Worm (Caenorhabditis elegans) whole organism, late embryonic: ENCODE results near the gene ggtb-1.

Source experiments
- C08G9.2 ChIP-seq: sonication (generic microtip); optimal IDR thresholded peaks from 2 replicates; lab custom pipeline; 2016; ENCODE audit warnings: mild to moderate bottlenecking, missing genetic modification characterization, moderate library complexity, missing compliant biosample characterization
- K02D7.2 ChIP-seq: sonication (generic microtip); optimal IDR thresholded peaks from 2 replicates; lab custom pipeline; 2017; ENCODE audit warnings: mild to moderate bottlenecking, missing genetic modification characterization, missing compliant biosample characterization
- K09A11.1 ChIP-seq: sonication (generic microtip); optimal IDR thresholded peaks from 2 replicates; lab custom pipeline; 2017; ENCODE audit warnings: antibody characterized with exemption, mild to moderate bottlenecking, missing genetic modification characterization, missing compliant biosample characterization; ENCODE audit not compliant: insufficient read depth
- T23F11.4 ChIP-seq: fragments of 200-800 bp; sonication (Bioruptor generic); optimal IDR thresholded peaks from 2 replicates; lab custom pipeline; 2018; ENCODE audit warnings: mild to moderate bottlenecking, missing genetic modification characterization, missing compliant biosample characterization
- ahr-1 ChIP-seq: sonication (generic microtip); optimal IDR thresholded peaks from 2 replicates; lab custom pipeline; 2016; ENCODE audit warnings: missing genetic modification characterization, missing compliant biosample characterization
- ama-1 ChIP-seq: fragments of 150-350 bp; optimal IDR thresholded peaks from 2 replicates; lab custom pipeline; 2014
- ceh-18 ChIP-seq: sonication (generic microtip); optimal IDR thresholded peaks from 2 replicates; lab custom pipeline; 2016; ENCODE audit warnings: missing genetic modification characterization, missing compliant biosample characterization
- ceh-2 ChIP-seq: sonication (generic microtip); optimal IDR thresholded peaks from 2 replicates; lab custom pipeline; 2016; ENCODE audit warnings: missing genotype, missing genetic modification characterization, missing compliant biosample characterization
- ceh-24 ChIP-seq: sonication (generic microtip); optimal IDR thresholded peaks from 2 replicates; lab custom pipeline; 2016; ENCODE audit warnings: mild to moderate bottlenecking, missing genetic modification characterization, missing compliant biosample characterization
- ceh-30 ChIP-seq: fragments of 150-350 bp; optimal IDR thresholded peaks from 2 replicates; lab custom pipeline; 2014; ENCODE audit warnings: missing biosample characterization, missing genetic modification characterization
- ceh-31 ChIP-seq: sonication (generic microtip); optimal IDR thresholded peaks from 2 replicates; lab custom pipeline; 2016; ENCODE audit warnings: missing genetic modification characterization, missing compliant biosample characterization
- ceh-34 ChIP-seq: sonication (generic microtip); optimal IDR thresholded peaks from 2 replicates; lab custom pipeline; 2016; ENCODE audit warnings: mild to moderate bottlenecking, missing genetic modification characterization, missing compliant biosample characterization
- ceh-6 ChIP-seq: fragments of 200-800 bp; sonication (Bioruptor generic); optimal IDR thresholded peaks from 2 replicates; lab custom pipeline; 2018; ENCODE audit warnings: mild to moderate bottlenecking, missing genetic modification characterization, missing compliant biosample characterization
- che-1 ChIP-seq: sonication (generic microtip); optimal IDR thresholded peaks from 2 replicates; lab custom pipeline; 2016; ENCODE audit warnings: mild to moderate bottlenecking, missing genetic modification characterization, missing compliant biosample characterization
- dmd-4 ChIP-seq: sonication (generic microtip); optimal IDR thresholded peaks from 2 replicates; lab custom pipeline; 2016; ENCODE audit warnings: borderline replicate concordance, missing genetic modification characterization, missing compliant biosample characterization
- dve-1 ChIP-seq: sonication (generic microtip); optimal IDR thresholded peaks from 2 replicates; lab custom pipeline; 2017; ENCODE audit warnings: antibody characterized with exemption, mild to moderate bottlenecking, missing genetic modification characterization, missing compliant biosample characterization
- fkh-10 ChIP-seq: fragments of 150-350 bp; optimal IDR thresholded peaks from 2 replicates; lab custom pipeline; 2014; ENCODE audit warnings: missing biosample characterization, missing genetic modification reagents, missing genetic modification characterization
- hlh-13 ChIP-seq: fragments of 200-800 bp; sonication (Bioruptor generic); optimal IDR thresholded peaks from 2 replicates; lab custom pipeline; 2018; ENCODE audit warnings: mild to moderate bottlenecking, missing genetic modification characterization, missing compliant biosample characterization
- hlh-15 ChIP-seq: sonication (generic microtip); optimal IDR thresholded peaks from 2 replicates; lab custom pipeline; 2016; ENCODE audit warnings: missing genetic modification characterization, missing compliant biosample characterization
- nfya-1 ChIP-seq: sonication (generic microtip); optimal IDR thresholded peaks from 2 replicates; lab custom pipeline; 2017; ENCODE audit warnings: missing genetic modification characterization, mild to moderate bottlenecking, missing compliant biosample characterization, antibody characterized with exemption, moderate library complexity
- nhr-11 ChIP-seq: fragments of 150-350 bp; optimal IDR thresholded peaks from 2 replicates; lab custom pipeline; 2014; ENCODE audit warnings: missing biosample characterization, missing genetic modification characterization
- npax-4 ChIP-seq: sonication (generic microtip); optimal IDR thresholded peaks from 2 replicates; lab custom pipeline; 2016; ENCODE audit warnings: missing genetic modification characterization, missing compliant biosample characterization
- pag-3 ChIP-seq: sonication (generic microtip); optimal IDR thresholded peaks from 2 replicates; lab custom pipeline; 2016; ENCODE audit warnings: missing compliant biosample characterization, missing genetic modification characterization, borderline replicate concordance
- pax-1 ChIP-seq: fragments of 150-350 bp; optimal IDR thresholded peaks from 2 replicates; lab custom pipeline; 2014; ENCODE audit warnings: missing biosample characterization, missing genetic modification characterization
- pha-2 ChIP-seq: sonication (generic microtip); optimal IDR thresholded peaks from 2 replicates; lab custom pipeline; 2017; ENCODE audit warnings: mild to moderate bottlenecking, missing genetic modification characterization, missing compliant biosample characterization
- ref-2 ChIP-seq: sonication (generic microtip); optimal IDR thresholded peaks from 2 replicates; lab custom pipeline; 2016; ENCODE audit warnings: missing genetic modification characterization, missing compliant biosample characterization
- rnt-1 ChIP-seq: sonication (generic microtip); optimal IDR thresholded peaks from 2 replicates; lab custom pipeline; 2016; ENCODE audit warnings: missing genetic modification characterization, missing compliant biosample characterization
- sdc-2 ChIP-seq: sonication (generic microtip); optimal IDR thresholded peaks from 2 replicates; lab custom pipeline; 2016; ENCODE audit warnings: missing genotype, missing genetic modification characterization, missing compliant biosample characterization
- sox-4 ChIP-seq: sonication (generic microtip); optimal IDR thresholded peaks from 2 replicates; lab custom pipeline; 2017; ENCODE audit warnings: mild to moderate bottlenecking, missing genetic modification characterization, inconsistent platforms, missing compliant biosample characterization
- tbx-2 ChIP-seq: sonication (generic microtip); optimal IDR thresholded peaks from 2 replicates; lab custom pipeline; 2016; ENCODE audit warnings: missing genetic modification characterization, missing compliant biosample characterization
- tbx-7 ChIP-seq: sonication (generic microtip); optimal IDR thresholded peaks from 2 replicates; lab custom pipeline; 2016; ENCODE audit warnings: missing genotype, missing genetic modification characterization, missing compliant biosample characterization
- unc-3 ChIP-seq, 2 experiments: fragments of 200-800 bp in 1 of 2; sonication (Bioruptor generic) in 1 of 2; sonication (generic microtip) in 1 of 2; conservative IDR thresholded peaks in 1 of 2; optimal IDR thresholded peaks in 1 of 2; 2 replicates each; pipeline versions ENCODE4 v1.3.6 to Lab custom; 2016 to 2022; ENCODE audit warnings: missing compliant biosample characterization in 2 of 2, missing genetic modification characterization in 2 of 2, missing genetic modification reagents in 1 of 2
- unc-42 ChIP-seq: sonication (generic microtip); optimal IDR thresholded peaks from 2 replicates; lab custom pipeline; 2016; ENCODE audit warnings: missing genotype, missing genetic modification characterization, missing compliant biosample characterization
- unc-55 ChIP-seq: sonication (generic microtip); optimal IDR thresholded peaks from 2 replicates; lab custom pipeline; 2017; ENCODE audit warnings: missing biosample characterization, missing genetic modification reagents, missing genetic modification characterization
- zip-5 ChIP-seq: sonication (generic microtip); optimal IDR thresholded peaks from 2 replicates; lab custom pipeline; 2016; ENCODE audit warnings: missing genetic modification characterization, missing compliant biosample characterization
- ztf-16 ChIP-seq: sonication (generic microtip); optimal IDR thresholded peaks from 2 replicates; lab custom pipeline; 2017; ENCODE audit warnings: missing genetic modification characterization, missing compliant biosample characterization

The ggtb-1 gene

ce11 chrIII:7148191-7148590 lies 14.6 kb downstream of the ggtb-1 start:
- no peak for TF ChIP-seq ceh-34 (tag; lab: Kevin White, UChicago)
- no peak for TF ChIP-seq ceh-24 (tag; lab: Kevin White, UChicago)
- TF ChIP-seq pag-3: no peak
- no peak for TF ChIP-seq K02D7.2
- no peak for TF ChIP-seq zip-5 (tag; lab: Kevin White, UChicago)
- TF ChIP-seq, all 69 proteins: peak for 0

ce11 chrIII:7150162-7150561 lies 16.6 kb downstream of the ggtb-1 start:
- TF ChIP-seq K09A11.1 (tag; lab: Kevin White, UChicago) (no peak), pha-2 (no peak), pax-1 (tag; lab: Kevin White, UChicago) (no peak), npax-4 (tag; lab: Kevin White, UChicago) (no peak), sox-4 (tag; lab: Kevin White, UChicago) (no peak), pag-3 (no peak), ama-1 (lab: Kevin White, UChicago) (no peak), zip-5 (tag; lab: Kevin White, UChicago) (no peak), fkh-10 (GFP tag; lab: Kevin White, UChicago) (no peak), che-1 (no peak), ceh-2 (tag; lab: Kevin White, UChicago) (no peak), ceh-30 (tag; lab: Kevin White, UChicago) (no peak), K02D7.2 (no peak), ref-2 (tag; lab: Kevin White, UChicago) (no peak), ahr-1 (tag; lab: Kevin White, UChicago) (no peak), hlh-13 (GFP tag; lab: Kevin White, UChicago) (no peak), T23F11.4 (GFP tag; lab: Kevin White, UChicago) (no peak), unc-42 (tag; lab: Kevin White, UChicago) (no peak)

- TF ChIP-seq dmd-4 (tag; lab: Kevin White, UChicago) (no peak), pag-3 (no peak), C08G9.2 (tag; lab: Kevin White, UChicago) (no peak), ceh-2 (tag; lab: Kevin White, UChicago) (no peak), ceh-30 (tag; lab: Kevin White, UChicago) (no peak), sdc-2 (tag; lab: Kevin White, UChicago) (no peak), unc-55 (no peak), ceh-18 (tag; lab: Kevin White, UChicago) (no peak), unc-3 (GFP tag; conservative IDR thresholded peaks at IDR 0.05; lab: Robert Waterston, UW) (no peak), unc-3 (tag; optimal IDR thresholded peaks at IDR 0.05; lab: Kevin White, UChicago) (no peak), ztf-16 (tag; lab: Kevin White, UChicago) (no peak), ceh-31 (tag; lab: Kevin White, UChicago) (no peak), ref-2 (tag; lab: Kevin White, UChicago) (no peak), nhr-11 (tag; lab: Kevin White, UChicago) (no peak), npax-4 (tag; lab: Kevin White, UChicago) (no peak), ceh-6 (GFP tag; lab: Kevin White, UChicago) (no peak), zip-5 (tag; lab: Kevin White, UChicago) (no peak)
These were observed 19.0 kb downstream of the ggtb-1 start for ce11 chrIII:7152569-7152968.

ce11 chrIII:7153747-7154238 lies 20.2 kb downstream of the ggtb-1 start, which contains the start of gene ogt-1:
ogt-1 (minus strand) TSS chrIII:7153797.
- peak; percentile 78 for TF ChIP-seq unc-55
- TF ChIP-seq ceh-31 (tag; lab: Kevin White, UChicago): peak; percentile 68
- TF ChIP-seq C08G9.2 (tag; lab: Kevin White, UChicago): no peak
- peak; percentile 66 for TF ChIP-seq unc-42 (tag; lab: Kevin White, UChicago)
- no peak for TF ChIP-seq tbx-7 (tag; lab: Kevin White, UChicago)
- TF ChIP-seq ceh-18 (tag; lab: Kevin White, UChicago): peak; percentile 9
- peak; percentile 12 for TF ChIP-seq dve-1 (tag; lab: Kevin White, UChicago)
- peak; percentile 4 for TF ChIP-seq tbx-2 (tag; lab: Kevin White, UChicago)
- TF ChIP-seq pax-1 (tag; lab: Kevin White, UChicago): peak; percentile 79
- peak; percentile 14 for TF ChIP-seq rnt-1 (tag; lab: Kevin White, UChicago)
- peak; percentile 93 for TF ChIP-seq nfya-1 (tag; lab: Kevin White, UChicago)
- TF ChIP-seq hlh-15 (tag; lab: Kevin White, UChicago): no peak
